Worm (Caenorhabditis elegans) whole organism, late embryonic: ENCODE measurements around the gene far-4.

Experiments
- Y22D7AL.16 ChIP-seq: sonication (generic microtip); optimal IDR thresholded peaks from 2 replicates; lab custom pipeline; 2016; ENCODE audit warnings: missing genetic modification characterization, missing compliant biosample characterization
- ahr-1 ChIP-seq: sonication (generic microtip); optimal IDR thresholded peaks from 2 replicates; lab custom pipeline; 2016; ENCODE audit warnings: missing genetic modification characterization, missing compliant biosample characterization
- nfya-1 ChIP-seq: sonication (generic microtip); optimal IDR thresholded peaks from 2 replicates; lab custom pipeline; 2017; ENCODE audit warnings: missing genetic modification characterization, mild to moderate bottlenecking, missing compliant biosample characterization, antibody characterized with exemption, moderate library complexity

ce11 chrV:12964076-12964475, 35.4 kb downstream of the far-4 start, which contains the start of gene srd-35:
- TF ChIP-seq nfya-1 (tag; lab: Kevin White, UChicago), result no peak
- no peak for TF ChIP-seq ahr-1 (tag; lab: Kevin White, UChicago)
- TF ChIP-seq Y22D7AL.16, result no peak
